Worm (Caenorhabditis elegans) whole organism, L1 larva: ENCODE measurements around the gene rpc-2.

Experiments used
- C04F5.9 ChIP-seq: sonication (generic microtip); optimal IDR thresholded peaks from 2 replicates; lab custom pipeline; 2016; ENCODE audit warnings: missing genetic modification characterization, missing compliant biosample characterization
- F16B12.6 ChIP-seq: fragments of 150-350 bp; optimal IDR thresholded peaks from 2 replicates; lab custom pipeline; 2014; ENCODE audit warnings: missing biosample characterization, missing genetic modification characterization
- Y116A8C.19 ChIP-seq: sonication (generic microtip); optimal IDR thresholded peaks from 2 replicates; lab custom pipeline; 2016; ENCODE audit warnings: missing compliant biosample characterization, missing genetic modification characterization, borderline replicate concordance
- ceh-63 ChIP-seq: fragments of 200-800 bp; sonication (Bioruptor generic); optimal IDR thresholded peaks from 2 replicates; lab custom pipeline; 2018; ENCODE audit warnings: mild to moderate bottlenecking, missing genetic modification characterization, missing compliant biosample characterization
- ceh-88 ChIP-seq: fragments of 200-800 bp; sonication (Bioruptor generic); IDR thresholded peaks from 2 replicates; pipeline ENCODE4 v1.3.6; 2022; ENCODE audit warnings: missing genetic modification characterization, missing compliant biosample characterization
- ceh-90 ChIP-seq: sonication (generic microtip); optimal IDR thresholded peaks from 2 replicates; lab custom pipeline; 2016; ENCODE audit warnings: missing genetic modification characterization, missing compliant biosample characterization
- ces-1 ChIP-seq: fragments of 150-350 bp; optimal IDR thresholded peaks from 2 replicates; lab custom pipeline; 2014; ENCODE audit warnings: missing biosample characterization, missing genetic modification reagents, missing genetic modification characterization
- dpl-1 ChIP-seq, 3 experiments: fragments of 150-350 bp in 2 of 3; sonication (generic microtip) in 1 of 3; optimal IDR thresholded peaks; 2 replicates each; lab custom pipeline; 2014 to 2017; ENCODE audit warnings: missing biosample characterization in 3 of 3, missing genetic modification characterization in 3 of 3, missing genetic modification reagents in 3 of 3
- dsc-1 ChIP-seq: sonication (generic microtip); optimal IDR thresholded peaks from 2 replicates; lab custom pipeline; 2016; ENCODE audit warnings: mild to moderate bottlenecking, missing genetic modification characterization, missing compliant biosample characterization
- efl-1 ChIP-seq, 4 experiments: fragments of 150-350 bp; optimal IDR thresholded peaks in 3 of 4; peaks in 1 of 4; 1 replicate in 1 of 4; 2 replicates in 3 of 4; lab custom pipeline; 2014; ENCODE audit warnings: missing biosample characterization in 2 of 4, missing genetic modification characterization in 2 of 4, missing genetic modification reagents in 2 of 4
- egl-27 ChIP-seq, 2 experiments: fragments of 150-350 bp in 1 of 2; sonication (generic microtip); optimal IDR thresholded peaks; 3 replicates each; lab custom pipeline; 2017 to 2018; ENCODE audit warnings: missing biosample characterization in 2 of 2, missing genetic modification characterization in 2 of 2, missing genetic modification reagents in 2 of 2
- elt-2 ChIP-seq: sonication (generic microtip); optimal IDR thresholded peaks from 2 replicates; lab custom pipeline; 2016; ENCODE audit warnings: missing genetic modification characterization, mild to moderate bottlenecking, inconsistent platforms, missing compliant biosample characterization, missing genetic modification reagents
- elt-3 ChIP-seq, 6 experiments: fragments of 150-350 bp in 1 of 6; sonication (generic microtip); optimal IDR thresholded peaks; 2 replicates each; lab custom pipeline; 2017 to 2018; ENCODE audit warnings: missing biosample characterization in 6 of 6, missing genetic modification characterization in 6 of 6, inconsistent platforms in 1 of 6
- fkh-10 ChIP-seq: sonication (generic microtip); optimal IDR thresholded peaks from 2 replicates; lab custom pipeline; 2017; ENCODE audit warnings: missing biosample characterization, missing genetic modification reagents, missing genetic modification characterization
- fkh-4 ChIP-seq: sonication (generic microtip); optimal IDR thresholded peaks from 2 replicates; lab custom pipeline; 2016; ENCODE audit warnings: missing compliant biosample characterization, missing genetic modification characterization, borderline replicate concordance
- fkh-8 ChIP-seq: sonication (generic microtip); optimal IDR thresholded peaks from 2 replicates; lab custom pipeline; 2016; ENCODE audit warnings: mild to moderate bottlenecking, missing genetic modification characterization, missing compliant biosample characterization
- fos-1 ChIP-seq: fragments of 150-350 bp; optimal IDR thresholded peaks from 2 replicates; lab custom pipeline; 2014; ENCODE audit warnings: missing biosample characterization, missing genetic modification characterization
- grh-1 ChIP-seq: fragments of 200-800 bp; sonication (Bioruptor generic); IDR thresholded peaks from 2 replicates; pipeline ENCODE4 v1.3.6; 2022; ENCODE audit warnings: missing genetic modification reagents, missing genetic modification characterization, missing compliant biosample characterization
- hlh-17 ChIP-seq: fragments of 200-800 bp; sonication (Bioruptor generic); optimal IDR thresholded peaks from 2 replicates; lab custom pipeline; 2018; ENCODE audit warnings: missing genetic modification characterization, mild to moderate bottlenecking, missing compliant biosample characterization, moderate library complexity, borderline replicate concordance
- hpl-2 ChIP-seq: fragments of 150-350 bp; optimal IDR thresholded peaks from 2 replicates; lab custom pipeline; 2014; ENCODE audit warnings: missing biosample characterization, missing genetic modification reagents, missing genetic modification characterization
- isw-1 ChIP-seq: fragments of 200-800 bp; sonication (Bioruptor generic); IDR thresholded peaks from 2 replicates; pipeline ENCODE4 v1.3.6; 2022; ENCODE audit warnings: missing genetic modification characterization, missing compliant biosample characterization
- jun-1 ChIP-seq: fragments of 150-350 bp; optimal IDR thresholded peaks from 2 replicates; lab custom pipeline; 2014; ENCODE audit warnings: missing biosample characterization, missing genetic modification reagents, missing genetic modification characterization
- lin-13 ChIP-seq: fragments of 150-350 bp; optimal IDR thresholded peaks from 2 replicates; lab custom pipeline; 2014; ENCODE audit warnings: missing biosample characterization, missing genetic modification reagents, missing genetic modification characterization
- lin-14 ChIP-seq: fragments of 200-800 bp; sonication (Bioruptor generic); optimal IDR thresholded peaks from 2 replicates; lab custom pipeline; 2018; ENCODE audit warnings: mild to moderate bottlenecking, missing genetic modification characterization, moderate library complexity, missing compliant biosample characterization
- lin-35 ChIP-seq, 2 experiments: fragments of 150-350 bp; optimal IDR thresholded peaks; 2 replicates each; lab custom pipeline; 2014; ENCODE audit warnings: missing biosample characterization in 2 of 2, missing genetic modification characterization in 2 of 2, missing genetic modification reagents in 2 of 2
- lsy-2 ChIP-seq, 2 experiments: fragments of 150-350 bp; optimal IDR thresholded peaks; 2 replicates each; lab custom pipeline; 2014; ENCODE audit warnings: missing biosample characterization in 2 of 2, missing genetic modification characterization in 2 of 2
- mab-9 ChIP-seq: fragments of 200-800 bp; sonication (Bioruptor generic); IDR thresholded peaks from 2 replicates; pipeline ENCODE4 v1.3.6; 2022; ENCODE audit warnings: missing genetic modification reagents, missing genetic modification characterization, missing compliant biosample characterization
- mdl-1 ChIP-seq, 2 experiments: fragments of 150-350 bp; optimal IDR thresholded peaks; 2 replicates each; lab custom pipeline; 2014 to 2017; ENCODE audit warnings: missing biosample characterization in 2 of 2, missing genetic modification characterization in 2 of 2, inconsistent platforms in 1 of 2
- mef-2 ChIP-seq: fragments of 150-350 bp; optimal IDR thresholded peaks from 2 replicates; lab custom pipeline; 2014; ENCODE audit warnings: missing biosample characterization, missing genetic modification characterization
- mep-1 ChIP-seq: fragments of 150-350 bp; optimal IDR thresholded peaks from 2 replicates; lab custom pipeline; 2014; ENCODE audit warnings: missing biosample characterization, missing genetic modification characterization
- nhr-11 ChIP-seq: fragments of 150-350 bp; optimal IDR thresholded peaks from 2 replicates; lab custom pipeline; 2014; ENCODE audit warnings: missing biosample characterization, missing genetic modification characterization
- nhr-19 ChIP-seq: fragments of 200-800 bp; sonication (Bioruptor generic); conservative IDR thresholded peaks from 2 replicates; pipeline ENCODE4 v1.3.6; 2022; ENCODE audit warnings: missing genetic modification characterization, missing compliant biosample characterization
- nhr-20 ChIP-seq: sonication (generic microtip); optimal IDR thresholded peaks from 2 replicates; lab custom pipeline; 2016; ENCODE audit warnings: mild to moderate bottlenecking, missing genetic modification characterization, missing compliant biosample characterization
- nhr-237 ChIP-seq: fragments of 150-350 bp; optimal IDR thresholded peaks from 2 replicates; lab custom pipeline; 2014; ENCODE audit warnings: missing biosample characterization, missing genetic modification characterization
- nhr-28 ChIP-seq: fragments of 150-350 bp; optimal IDR thresholded peaks from 2 replicates; lab custom pipeline; 2014; ENCODE audit warnings: missing biosample characterization, missing genetic modification characterization
- nhr-47 ChIP-seq: sonication (generic microtip); optimal IDR thresholded peaks from 2 replicates; lab custom pipeline; 2016; ENCODE audit warnings: mild to moderate bottlenecking, missing genetic modification characterization, moderate library complexity, missing compliant biosample characterization
- nhr-71 ChIP-seq: sonication (generic microtip); optimal IDR thresholded peaks from 2 replicates; lab custom pipeline; 2016; ENCODE audit warnings: mild to moderate bottlenecking, missing genetic modification characterization, moderate library complexity, missing compliant biosample characterization
- nhr-77 ChIP-seq: fragments of 150-350 bp; optimal IDR thresholded peaks from 2 replicates; lab custom pipeline; 2014; ENCODE audit warnings: missing biosample characterization, missing genetic modification characterization
- nhr-84 ChIP-seq: sonication (generic microtip); optimal IDR thresholded peaks from 2 replicates; lab custom pipeline; 2017; ENCODE audit warnings: missing biosample characterization, missing genetic modification characterization
- nhr-85 ChIP-seq: sonication (generic microtip); peaks from one replicate; lab custom pipeline; 2016; ENCODE audit warnings: missing genetic modification characterization, inconsistent platforms, missing compliant biosample characterization
- nhr-90 ChIP-seq: sonication (generic microtip); optimal IDR thresholded peaks from 2 replicates; lab custom pipeline; 2016; ENCODE audit warnings: mild to moderate bottlenecking, missing genetic modification characterization, missing compliant biosample characterization; ENCODE audit not compliant: poor library complexity
- pax-3 ChIP-seq: fragments of 200-800 bp; sonication (Bioruptor generic); optimal IDR thresholded peaks from 2 replicates; lab custom pipeline; 2018; ENCODE audit warnings: mild to moderate bottlenecking, missing genetic modification characterization, moderate library complexity, missing compliant biosample characterization
- skn-1 ChIP-seq: fragments of 150-350 bp; optimal IDR thresholded peaks from 2 replicates; lab custom pipeline; 2014; ENCODE audit warnings: missing biosample characterization, missing genetic modification characterization
- snu-23 ChIP-seq: sonication (generic microtip); optimal IDR thresholded peaks from 2 replicates; lab custom pipeline; 2016; ENCODE audit warnings: missing genetic modification characterization, missing compliant biosample characterization
- sox-4 ChIP-seq: sonication (generic microtip); optimal IDR thresholded peaks from 2 replicates; lab custom pipeline; 2016; ENCODE audit warnings: missing genetic modification characterization, missing compliant biosample characterization
- unc-130 ChIP-seq: fragments of 150-350 bp; optimal IDR thresholded peaks from 2 replicates; lab custom pipeline; 2017; ENCODE audit warnings: missing biosample characterization, missing genetic modification characterization, inconsistent platforms
- unc-30 ChIP-seq: sonication (generic microtip); optimal IDR thresholded peaks from 2 replicates; lab custom pipeline; 2017; ENCODE audit warnings: missing biosample characterization, missing genetic modification characterization
- unc-86 ChIP-seq: sonication (generic microtip); optimal IDR thresholded peaks from 2 replicates; lab custom pipeline; 2016; ENCODE audit warnings: missing genetic modification characterization, missing compliant biosample characterization

Gene rpc-2

DNA sequence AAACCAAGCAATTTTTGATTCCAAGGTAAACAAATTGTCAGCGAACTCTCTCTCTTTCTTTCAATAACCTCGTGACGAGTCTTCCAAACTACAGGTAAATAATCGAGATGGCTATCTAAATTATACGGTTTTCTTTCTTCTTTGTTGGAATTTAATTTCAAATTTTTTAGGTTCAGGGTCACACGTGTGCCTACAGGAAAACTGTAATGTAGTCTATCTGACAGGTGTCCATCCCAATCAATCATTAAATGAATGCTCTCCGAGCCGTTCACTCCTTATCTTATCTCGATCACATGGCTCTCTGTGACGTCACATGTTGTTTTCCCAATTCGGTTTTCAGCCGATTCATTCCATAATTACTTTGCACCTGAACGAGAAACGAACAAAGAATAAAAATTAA is 4.1 kb upstream of the rpc-2 start:
- TF ChIP-seq nhr-20 (tag; lab: Kevin White, UChicago) (peak; percentile 86), elt-3 (tag; optimal IDR thresholded peaks at IDR 0.05; lab: Kevin White, UChicago) (no peak), hlh-17 (GFP tag; lab: Kevin White, UChicago) (no peak), ceh-90 (no peak), skn-1 (tag; lab: Kevin White, UChicago) (peak; percentile 12), fkh-8 (tag; lab: Kevin White, UChicago) (no peak), fos-1 (tag; lab: Kevin White, UChicago) (no peak), F16B12.6 (tag; lab: Kevin White, UChicago) (no peak), nhr-19 (GFP tag; lab: Robert Waterston, UW) (peak; percentile 28; the same call in 1 of the 2 replicates), Y116A8C.19 (tag; lab: Kevin White, UChicago) (no peak), snu-23 (GFP tag; lab: Kevin White, UChicago) (peak; percentile 28), ces-1 (GFP tag; lab: Kevin White, UChicago) (no peak), lsy-2 (tag; optimal IDR thresholded peaks at IDR 0.05; lab: Kevin White, UChicago) (peak in 1 of 2 experiments; percentile 24), nhr-237 (tag; lab: Kevin White, UChicago) (no peak), mep-1 (no peak), grh-1 (GFP tag; lab: Robert Waterston, UW) (no peak), dpl-1 (GFP tag; optimal IDR thresholded peaks at IDR 0.05; lab: Kevin White, UChicago) (no peak), nhr-71 (tag; lab: Kevin White, UChicago) (peak; percentile 41), nhr-84 (no peak), mdl-1 (tag; optimal IDR thresholded peaks at IDR 0.05; lab: Kevin White, UChicago) (peak in 1 of 2 experiments; percentile 32), efl-1 (optimal IDR thresholded peaks at IDR 0.05; lab: Kevin White, UChicago) (no peak), efl-1 (GFP tag; optimal IDR thresholded peaks at IDR 0.05 in 1 of 2; lab: Kevin White, UChicago) (peak in 1 of 2 experiments; percentile 84), dsc-1 (tag; lab: Kevin White, UChicago) (no peak), nhr-90 (peak; percentile 24), nhr-85 (tag; lab: Kevin White, UChicago) (peak; percentile 89), fkh-10 (no peak), elt-2 (tag; lab: Kevin White, UChicago) (peak; percentile 59), unc-130 (tag; lab: Kevin White, UChicago) (no peak), isw-1 (GFP tag; lab: Robert Waterston, UW) (no peak), lin-35 (GFP tag; optimal IDR thresholded peaks at IDR 0.05; lab: Kevin White, UChicago) (peak in 1 of 2 experiments; percentile 29), lin-14 (GFP tag; lab: Kevin White, UChicago) (peak; percentile 52)

DNA sequence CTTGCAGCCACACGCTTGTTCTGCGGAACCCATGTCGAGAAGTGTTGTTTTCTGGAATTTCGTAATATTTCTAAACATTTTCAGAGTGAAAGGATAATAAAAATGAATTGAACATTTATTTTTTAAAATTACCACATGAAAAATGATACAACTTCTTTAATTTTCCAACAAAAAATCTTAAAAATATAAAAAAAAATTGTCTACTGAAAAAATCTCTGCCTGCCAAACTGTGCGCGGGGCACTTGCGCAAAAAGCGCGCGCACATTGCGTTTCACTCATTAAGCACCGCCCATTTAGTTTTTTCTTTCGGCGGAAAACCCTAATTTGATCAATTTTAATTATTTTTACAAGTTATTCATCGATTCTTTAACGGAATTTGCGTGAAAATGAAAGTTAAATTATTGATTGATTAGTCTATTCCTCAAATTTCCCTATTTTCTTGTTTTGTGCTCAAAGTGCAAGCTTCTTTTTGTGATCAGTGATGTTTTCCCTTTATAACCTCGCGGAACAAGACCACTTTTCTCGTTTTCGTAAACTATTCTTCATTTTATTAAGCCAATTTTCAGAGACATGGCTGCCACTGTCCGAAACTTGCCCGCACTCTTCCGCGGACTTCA is 2.2 kb upstream of the rpc-2 start, which contains the start of the genes nmad-1 and hach-1:
TSS of gene nmad-1 (minus strand) at position 51 of the 617 bp plus-strand sequence.
TSS of gene hach-1 (plus strand) at position 567 of the 617 bp plus-strand sequence.
- TF ChIP-seq hpl-2 = no peak
- TF ChIP-seq jun-1 (tag; lab: Kevin White, UChicago) = no peak
- peak; percentile 52; the same call in 1 of the 2 replicates for TF ChIP-seq grh-1 (GFP tag; lab: Robert Waterston, UW)
- peak; percentile 27 for TF ChIP-seq C04F5.9 (tag; lab: Kevin White, UChicago)
- peak; percentile 87 for TF ChIP-seq nhr-71 (tag; lab: Kevin White, UChicago)
- TF ChIP-seq unc-86 (tag; lab: Kevin White, UChicago) = peak; percentile 68
- TF ChIP-seq pax-3 = no peak
- TF ChIP-seq lin-13 (GFP tag; lab: Kevin White, UChicago) = peak; percentile 38
- peak; percentile 78 for TF ChIP-seq nhr-90
- peak; percentile 72 for TF ChIP-seq unc-130 (tag; lab: Kevin White, UChicago)
- TF ChIP-seq sox-4 (tag; lab: Kevin White, UChicago) = peak; percentile 59
- no peak for TF ChIP-seq fos-1 (tag; lab: Kevin White, UChicago)
- peak; percentile 52 for TF ChIP-seq skn-1 (tag; lab: Kevin White, UChicago)
- no peak for TF ChIP-seq nhr-28 (tag; lab: Kevin White, UChicago)
- TF ChIP-seq mep-1 = peak; percentile 75
- TF ChIP-seq dpl-1 (GFP tag; optimal IDR thresholded peaks at IDR 0.05; lab: Kevin White, UChicago) = peak; percentile 50 to 67 (median 58)
- no peak for TF ChIP-seq nhr-11 (tag; lab: Kevin White, UChicago)
- TF ChIP-seq mef-2 (tag; lab: Kevin White, UChicago) = no peak
- peak in 1 of 6 experiments; percentile 61 for TF ChIP-seq elt-3 (tag; optimal IDR thresholded peaks at IDR 0.05; lab: Kevin White, UChicago)
- peak; percentile 80 for TF ChIP-seq nhr-47 (tag; lab: Kevin White, UChicago)
- no peak for TF ChIP-seq egl-27 (tag; optimal IDR thresholded peaks at IDR 0.05; lab: Kevin White, UChicago)
- TF ChIP-seq ceh-63 (GFP tag; lab: Kevin White, UChicago) = no peak
- peak in 1 of 2 experiments; percentile 43 for TF ChIP-seq mdl-1 (tag; optimal IDR thresholded peaks at IDR 0.05; lab: Kevin White, UChicago)
- TF ChIP-seq elt-2 (tag; lab: Kevin White, UChicago) = peak; percentile 64
- TF ChIP-seq ceh-88 = no peak; the same call in 1 of the 2 replicates
- TF ChIP-seq fkh-4 (tag; lab: Kevin White, UChicago) = peak; percentile 17
- TF ChIP-seq mab-9 (GFP tag; lab: Robert Waterston, UW) = no peak
- TF ChIP-seq unc-30 (tag; lab: Kevin White, UChicago) = no peak
- no peak for TF ChIP-seq nhr-77 (tag; lab: Kevin White, UChicago)
- peak; percentile 53; the same call in 1 of the 2 replicates for TF ChIP-seq isw-1 (GFP tag; lab: Robert Waterston, UW)
